Fruit fly (Drosophila melanogaster) whole organism, embryonic: ENCODE results near the gene Socs36E.

Source experiments
- Atf3 ChIP-seq: fragments of 200-800 bp; sonication (Bioruptor generic); optimal IDR thresholded peaks from 3 replicates; lab custom pipeline; 2016; ENCODE audit warnings: missing biosample characterization, missing genetic modification characterization
- Bgb ChIP-seq: fragments of 200-800 bp; sonication (Bioruptor generic); IDR thresholded peaks from 2 replicates; pipeline ENCODE4 v1.3.6; 2022; ENCODE audit warnings: missing biosample characterization, missing genetic modification characterization; ENCODE audit not compliant: partially characterized antibody
- CG10565 ChIP-seq: fragments of 200-800 bp; sonication (Bioruptor generic); optimal IDR thresholded peaks from 3 replicates; lab custom pipeline; 2016; ENCODE audit warnings: missing biosample characterization, mild to moderate bottlenecking, missing genetic modification characterization
- CG11085 ChIP-seq: fragments of 200-800 bp; sonication (Bioruptor generic); IDR thresholded peaks from 2 replicates; pipeline ENCODE4 v1.3.6; 2022; ENCODE audit warnings: missing biosample characterization, missing genetic modification characterization
- CG11456 ChIP-seq: fragments of 200-800 bp; sonication (Bioruptor generic); IDR thresholded peaks from 3 replicates; pipeline ENCODE4 v1.3.6; 2022; ENCODE audit warnings: missing biosample characterization, missing genetic modification characterization
- CG13894 ChIP-seq: fragments of 200-800 bp; sonication (Bioruptor generic); optimal IDR thresholded peaks from 3 replicates; lab custom pipeline; 2018; ENCODE audit warnings: missing biosample characterization, mild to moderate bottlenecking, missing genetic modification characterization, moderate library complexity
- CG14441 ChIP-seq: fragments of 200-800 bp; sonication (Bioruptor generic); IDR thresholded peaks from 2 replicates; pipeline ENCODE4 v1.3.6; 2022; ENCODE audit warnings: missing biosample characterization, missing genetic modification characterization
- CG15601 ChIP-seq: fragments of 200-800 bp; sonication (Bioruptor generic); optimal IDR thresholded peaks from 3 replicates; lab custom pipeline; 2019; ENCODE audit warnings: missing biosample characterization, mild to moderate bottlenecking, missing genetic modification characterization, moderate library complexity
- CG16779 ChIP-seq: fragments of 200-800 bp; sonication (Bioruptor generic); IDR thresholded peaks from 2 replicates; pipeline ENCODE4 v1.3.6; 2022; ENCODE audit warnings: missing biosample characterization, missing genetic modification characterization
- CG1792 ChIP-seq: fragments of 200-800 bp; sonication (Bioruptor generic); optimal IDR thresholded peaks from 2 replicates; lab custom pipeline; 2016; ENCODE audit warnings: missing biosample characterization, missing genetic modification characterization
- CG18476 ChIP-seq: fragments of 200-800 bp; sonication (Bioruptor generic); optimal IDR thresholded peaks from 2 replicates; lab custom pipeline; 2016; ENCODE audit warnings: missing biosample characterization, mild to moderate bottlenecking, missing genetic modification characterization
- CG30020 ChIP-seq: fragments of 200-800 bp; optimal IDR thresholded peaks from 2 replicates; lab custom pipeline; 2019; ENCODE audit warnings: missing biosample characterization, mild to moderate bottlenecking, missing genetic modification characterization, moderate library complexity
- CG3281 ChIP-seq: fragments of 200-800 bp; sonication (Bioruptor generic); optimal IDR thresholded peaks from 3 replicates; lab custom pipeline; 2017; ENCODE audit warnings: missing biosample characterization, mild to moderate bottlenecking, missing genetic modification characterization
- CG34376 ChIP-seq: fragments of 200-800 bp; sonication (Bioruptor generic); optimal IDR thresholded peaks from 2 replicates; lab custom pipeline; 2018; ENCODE audit warnings: missing biosample characterization, mild to moderate bottlenecking, missing genetic modification characterization
- CG3838 ChIP-seq: fragments of 200-800 bp; sonication (Bioruptor generic); optimal IDR thresholded peaks from 3 replicates; lab custom pipeline; 2016; ENCODE audit warnings: missing biosample characterization, missing genetic modification characterization
- CG4730 ChIP-seq: fragments of 200-800 bp; sonication (Bioruptor generic); IDR thresholded peaks from 2 replicates; pipeline ENCODE4 v1.3.6; 2022; ENCODE audit warnings: missing biosample characterization, missing genetic modification characterization
- CG5245 ChIP-seq: fragments of 200-800 bp; sonication (Bioruptor generic); optimal IDR thresholded peaks from 3 replicates; lab custom pipeline; 2016; ENCODE audit warnings: missing biosample characterization, missing genetic modification characterization
- CG6272 ChIP-seq: fragments of 200-800 bp; sonication (Bioruptor generic); IDR thresholded peaks from 2 replicates; pipeline ENCODE4 v1.3.6; 2022; ENCODE audit warnings: missing biosample characterization, missing genetic modification characterization
- CG7987 ChIP-seq: fragments of 200-800 bp; sonication (Bioruptor generic); optimal IDR thresholded peaks from 2 replicates; lab custom pipeline; 2018; ENCODE audit warnings: missing biosample characterization, mild to moderate bottlenecking, missing genetic modification characterization, moderate library complexity
- CG8388 ChIP-seq: fragments of 200-800 bp; sonication (Bioruptor generic); optimal IDR thresholded peaks from 2 replicates; lab custom pipeline; 2019; ENCODE audit warnings: missing biosample characterization, mild to moderate bottlenecking, missing genetic modification characterization, moderate library complexity
- CoRest ChIP-seq: fragments of 200-800 bp; sonication (Bioruptor generic); optimal IDR thresholded peaks from 3 replicates; lab custom pipeline; 2018; ENCODE audit warnings: missing biosample characterization, mild to moderate bottlenecking, missing genetic modification characterization, moderate library complexity
- Deaf1 ChIP-seq: fragments of 200-800 bp; optimal IDR thresholded peaks from 3 replicates; lab custom pipeline; 2019; ENCODE audit warnings: missing biosample characterization, mild to moderate bottlenecking, missing genetic modification characterization, moderate library complexity
- Doc3 ChIP-seq: fragments of 200-800 bp; sonication (Bioruptor generic); IDR thresholded peaks from 3 replicates; pipeline ENCODE4 v1.3.6; 2022; ENCODE audit warnings: missing biosample characterization, missing genetic modification characterization; ENCODE audit not compliant: partially characterized antibody
- HmgZ ChIP-seq: fragments of 200-800 bp; sonication (Bioruptor generic); optimal IDR thresholded peaks from 2 replicates; lab custom pipeline; 2018; ENCODE audit warnings: missing biosample characterization, mild to moderate bottlenecking, missing genetic modification characterization
- Nf-YA ChIP-seq: fragments of 200-800 bp; sonication (Bioruptor generic); IDR thresholded peaks from 2 replicates; pipeline ENCODE4 v1.3.6; 2022; ENCODE audit warnings: missing biosample characterization, missing genetic modification characterization
- Tbp ChIP-seq: fragments of >200 bp; optimal IDR thresholded peaks from 2 replicates; lab custom pipeline; 2018; ENCODE audit warnings: missing biosample characterization, missing genetic modification characterization
- Usf ChIP-seq: fragments of 200-800 bp; sonication (Bioruptor generic); optimal IDR thresholded peaks from 2 replicates; lab custom pipeline; 2017; ENCODE audit warnings: missing genotype, missing biosample characterization, missing genetic modification characterization
- Xbp1 ChIP-seq: fragments of 200-800 bp; sonication (Bioruptor generic); optimal IDR thresholded peaks from 3 replicates; lab custom pipeline; 2016; ENCODE audit warnings: missing biosample characterization, mild to moderate bottlenecking, missing genetic modification characterization
- al ChIP-seq: fragments of 200-800 bp; sonication (Bioruptor generic); IDR thresholded peaks from 2 replicates; pipeline ENCODE4 v1.3.6; 2022; ENCODE audit warnings: missing biosample characterization, missing genetic modification characterization
- bigmax ChIP-seq: fragments of 200-800 bp; sonication (Bioruptor generic); optimal IDR thresholded peaks from 2 replicates; lab custom pipeline; 2018; ENCODE audit warnings: missing biosample characterization, mild to moderate bottlenecking, missing genetic modification characterization
- cas ChIP-seq: fragments of 200-800 bp; sonication (Bioruptor generic); IDR thresholded peaks from 2 replicates; pipeline ENCODE4 v1.3.6; 2022; ENCODE audit warnings: missing biosample characterization, missing genetic modification characterization
- grau ChIP-seq: fragments of 200-800 bp; optimal IDR thresholded peaks from 3 replicates; lab custom pipeline; 2019; ENCODE audit warnings: missing biosample characterization, mild to moderate bottlenecking, missing genetic modification characterization, moderate library complexity
- hkb ChIP-seq, 2 experiments: fragments of 200-800 bp in 1 of 2; fragments of >200 bp in 1 of 2; sonication (Bioruptor generic) in 1 of 2; IDR thresholded peaks in 1 of 2; optimal IDR thresholded peaks in 1 of 2; 2 replicates each; pipeline versions ENCODE4 v1.3.6 to Lab custom; 2017 to 2022; ENCODE audit warnings: missing biosample characterization in 1 of 2, missing genetic modification characterization in 1 of 2
- lab ChIP-seq: fragments of 200-800 bp; sonication (Bioruptor generic); optimal IDR thresholded peaks from 3 replicates; lab custom pipeline; 2017; ENCODE audit warnings: missing biosample characterization, missing genetic modification characterization, mild to moderate bottlenecking, moderate library complexity, missing genetic modification reagents
- lola ChIP-seq, 3 experiments: fragments of >200 bp in 2 of 3; fragments of 200-800 bp in 1 of 3; sonication (Bioruptor generic) in 1 of 3; optimal IDR thresholded peaks; 2 replicates each; lab custom pipeline; 2017 to 2019; ENCODE audit warnings: missing biosample characterization in 3 of 3, missing genetic modification characterization in 3 of 3, mild to moderate bottlenecking in 1 of 3, moderate library complexity in 1 of 3
- luna ChIP-seq: fragments of 200-800 bp; sonication (Bioruptor generic); optimal IDR thresholded peaks from 2 replicates; lab custom pipeline; 2016; ENCODE audit warnings: missing biosample characterization, missing genetic modification characterization
- mirr ChIP-seq: fragments of 200-800 bp; sonication (Bioruptor generic); optimal IDR thresholded peaks from 3 replicates; lab custom pipeline; 2018; ENCODE audit warnings: missing biosample characterization, mild to moderate bottlenecking, missing genetic modification characterization
- nerfin-2 ChIP-seq: fragments of 200-800 bp; sonication (Bioruptor generic); IDR thresholded peaks from 2 replicates; pipeline ENCODE4 v1.3.6; 2022; ENCODE audit warnings: missing biosample characterization, missing genetic modification characterization; ENCODE audit not compliant: partially characterized antibody
- p53 ChIP-seq: fragments of 200-800 bp; sonication (Bioruptor generic); optimal IDR thresholded peaks from 2 replicates; lab custom pipeline; 2016; ENCODE audit warnings: missing biosample characterization, missing genetic modification characterization
- pho ChIP-seq: fragments of 200-800 bp; sonication (Bioruptor generic); optimal IDR thresholded peaks from 2 replicates; lab custom pipeline; 2016; ENCODE audit warnings: missing biosample characterization, missing genetic modification characterization
- repo ChIP-seq: fragments of 200-800 bp; sonication (Bioruptor generic); optimal IDR thresholded peaks from 2 replicates; lab custom pipeline; 2016; ENCODE audit warnings: missing biosample characterization, missing genetic modification characterization
- schlank ChIP-seq: fragments of 200-800 bp; sonication (Bioruptor generic); optimal IDR thresholded peaks from 2 replicates; lab custom pipeline; 2018; ENCODE audit warnings: missing biosample characterization, mild to moderate bottlenecking, missing genetic modification characterization
- slbo ChIP-seq: fragments of 200-800 bp; sonication (Bioruptor generic); IDR thresholded peaks from 2 replicates; pipeline ENCODE4 v1.3.6; 2022; ENCODE audit warnings: missing biosample characterization, missing genetic modification characterization
- sob ChIP-seq: fragments of 200-800 bp; sonication (Bioruptor generic); IDR thresholded peaks from 2 replicates; pipeline ENCODE4 v1.3.6; 2022; ENCODE audit warnings: missing biosample characterization, missing genetic modification characterization
- stc ChIP-seq: fragments of 200-800 bp; sonication (Bioruptor generic); IDR thresholded peaks from 2 replicates; pipeline ENCODE4 v1.3.6; 2022; ENCODE audit warnings: missing biosample characterization, missing genetic modification characterization
- tll ChIP-seq, 2 experiments: fragments of 200-800 bp in 1 of 2; fragments of >200 bp in 1 of 2; sonication (Bioruptor generic) in 1 of 2; optimal IDR thresholded peaks; 2 replicates each; lab custom pipeline; 2017 to 2019; ENCODE audit warnings: missing biosample characterization in 2 of 2, missing genetic modification characterization in 2 of 2, mild to moderate bottlenecking in 1 of 2, moderate library complexity in 1 of 2
- trh ChIP-seq: fragments of 200-800 bp; sonication (Bioruptor generic); optimal IDR thresholded peaks from 2 replicates; lab custom pipeline; 2016; ENCODE audit warnings: missing biosample characterization, missing genetic modification characterization
- vvl ChIP-seq: fragments of 200-800 bp; sonication (Bioruptor generic); IDR thresholded peaks from 2 replicates; pipeline ENCODE4 v1.3.6; 2022; ENCODE audit warnings: missing biosample characterization, missing genetic modification characterization
- wor ChIP-seq: fragments of 200-800 bp; sonication (Bioruptor generic); IDR thresholded peaks from 2 replicates; pipeline ENCODE4 v1.3.6; 2022; ENCODE audit warnings: missing biosample characterization, missing genetic modification characterization
- yki ChIP-seq: fragments of >200 bp; optimal IDR thresholded peaks from 3 replicates; lab custom pipeline; 2018

The Socs36E gene

dm6 chr2L:18137591-18138247 is 14.5 kb downstream of the Socs36E start, which contains the start of gene kel (continued):
- TF ChIP-seq CG1792 (GFP tag; lab: Kevin White, UChicago), result no peak
- TF ChIP-seq slbo, result peak; percentile 68
- peak; percentile 35 for TF ChIP-seq bigmax (GFP tag; lab: Kevin White, UChicago)
- TF ChIP-seq CG6272, result no peak
- no peak for TF ChIP-seq yki
- no peak for TF ChIP-seq trh (GFP tag; lab: Kevin White, UChicago)
- TF ChIP-seq CG15601 (tag; lab: Kevin White, UChicago), result peak; percentile 22
- TF ChIP-seq mirr (GFP tag; lab: Kevin White, UChicago), result peak; percentile 71
- no peak for TF ChIP-seq Nf-YA (GFP tag; lab: Robert Waterston, UW)
- no peak for TF ChIP-seq hkb (optimal IDR thresholded peaks at IDR 0.05; lab: Kevin White, UChicago)
- TF ChIP-seq hkb (GFP tag; IDR thresholded peaks at IDR 0.05; lab: Robert Waterston, UW), result peak; percentile 66
- 0 out of 2 replicates have a peak, but pooled peaks have one; percentile 37 for TF ChIP-seq stc
- no peak for TF ChIP-seq CG10565 (GFP tag; lab: Kevin White, UChicago)
- TF ChIP-seq CG8388 (GFP tag; lab: Kevin White, UChicago), result peak; percentile 15
- TF ChIP-seq Usf (GFP tag; lab: Kevin White, UChicago), result no peak
- no peak for TF ChIP-seq CG16779
- no peak for TF ChIP-seq Atf3
- no peak for TF ChIP-seq cas (GFP tag; lab: Robert Waterston, UW)
- peak; percentile 84 for TF ChIP-seq CG30020 (tag; lab: Kevin White, UChicago)
- no peak for TF ChIP-seq p53
- peak; percentile 67 for TF ChIP-seq vvl
- TF ChIP-seq CG13894, result peak; percentile 52
- no peak for TF ChIP-seq CG3838
- peak; percentile 75 for TF ChIP-seq lab (GFP tag; lab: Kevin White, UChicago)
- no peak for TF ChIP-seq Tbp (GFP tag; lab: Kevin White, UChicago)
- TF ChIP-seq tll (GFP tag; optimal IDR thresholded peaks at IDR 0.05; lab: Kevin White, UChicago), result no peak
- TF ChIP-seq CG7987 (GFP tag; lab: Kevin White, UChicago), result peak; percentile 82
- peak; percentile 13; the same call in 1 of the 2 replicates for TF ChIP-seq CG11085 (GFP tag; lab: Robert Waterston, UW)
- peak; percentile 89 for TF ChIP-seq CG34376 (GFP tag; lab: Kevin White, UChicago)
- peak; percentile 65; the same call in 2 of the 3 replicates for TF ChIP-seq CG11456 (GFP tag; lab: Robert Waterston, UW)
- peak; percentile 59 for TF ChIP-seq sob
- TF ChIP-seq CG18476, result no peak
- peak; percentile 41 for TF ChIP-seq grau (tag; lab: Kevin White, UChicago)
- no peak for TF ChIP-seq CG5245 (GFP tag; lab: Kevin White, UChicago)
- TF ChIP-seq CoRest, result peak; percentile 41
- TF ChIP-seq repo (GFP tag; lab: Kevin White, UChicago), result no peak
- no peak for TF ChIP-seq lola (GFP tag; optimal IDR thresholded peaks at IDR 0.05; lab: Kevin White, UChicago)
- TF ChIP-seq CG3281 (GFP tag; lab: Kevin White, UChicago), result peak; percentile 75
- peak; percentile 55 for TF ChIP-seq Xbp1 (GFP tag; lab: Kevin White, UChicago)
- no peak for TF ChIP-seq wor (GFP tag; lab: Robert Waterston, UW)
- TF ChIP-seq Deaf1 (tag; lab: Kevin White, UChicago), result peak; percentile 53
- peak; percentile 53; the same call in 2 of the 3 replicates for TF ChIP-seq Doc3 (GFP tag; lab: Robert Waterston, UW)
- TF ChIP-seq Bgb (GFP tag; lab: Robert Waterston, UW), result peak; percentile 84
- TF ChIP-seq pho, result peak; percentile 39
- peak; percentile 66 for TF ChIP-seq schlank (tag; lab: Kevin White, UChicago)
- no peak for TF ChIP-seq luna (GFP tag; lab: Kevin White, UChicago)
- peak; percentile 61 for TF ChIP-seq nerfin-2 (GFP tag; lab: Robert Waterston, UW)
- TF ChIP-seq al (GFP tag; lab: Robert Waterston, UW), result no peak
- no peak for TF ChIP-seq CG4730 (GFP tag; lab: Robert Waterston, UW)
- TF ChIP-seq HmgZ (tag; lab: Kevin White, UChicago), result peak; percentile 77
- no peak for TF ChIP-seq CG14441 (GFP tag; lab: Robert Waterston, UW)
